Fruit fly (Drosophila melanogaster) whole organism, adult: ENCODE results near the gene defl.

Experiments
- CG11617 ChIP-seq: fragments of 200-800 bp; sonication (Bioruptor generic); optimal IDR thresholded peaks from 2 replicates; lab custom pipeline; 2017; ENCODE audit warnings: mild to moderate bottlenecking, missing biosample characterization, missing genetic modification reagents, missing genetic modification characterization
- CG5204 ChIP-seq: fragments of 200-800 bp; sonication (Bioruptor generic); optimal IDR thresholded peaks from 2 replicates; lab custom pipeline; 2016; ENCODE audit warnings: missing biosample characterization, missing genetic modification characterization
- CG7045 ChIP-seq: fragments of 200-800 bp; sonication (Bioruptor generic); optimal IDR thresholded peaks from 2 replicates; lab custom pipeline; 2017; ENCODE audit warnings: missing biosample characterization, mild to moderate bottlenecking, missing genetic modification characterization
- Hr96 ChIP-seq: fragments of 200-800 bp; sonication (Bioruptor generic); optimal IDR thresholded peaks from 2 replicates; lab custom pipeline; 2016; ENCODE audit warnings: missing biosample characterization, missing genetic modification characterization

- TF ChIP-seq Hr96 = no peak
- no peak for TF ChIP-seq CG5204 (GFP tag; lab: Kevin White, UChicago)
- TF ChIP-seq CG11617 (GFP tag; lab: Kevin White, UChicago) = no peak
- TF ChIP-seq CG7045 (GFP tag; lab: Kevin White, UChicago) = no peak
These were observed 29.6 kb upstream of the defl start for dm6 chr3L:9693552-9694133.
